Fruit fly (Drosophila melanogaster) whole organism, embryonic: ENCODE results near the gene Unc-115a.

Experiments
- Atf-2 ChIP-seq: fragments of 200-800 bp; sonication (Bioruptor generic); optimal IDR thresholded peaks from 2 replicates; lab custom pipeline; 2016; ENCODE audit warnings: missing biosample characterization, missing genetic modification characterization
- CG10147 ChIP-seq: fragments of 200-800 bp; sonication (Bioruptor generic); optimal IDR thresholded peaks from 2 replicates; lab custom pipeline; 2019; ENCODE audit warnings: missing biosample characterization, mild to moderate bottlenecking, missing genetic modification characterization, moderate library complexity
- CG10274 ChIP-seq: fragments of 200-800 bp; sonication (Bioruptor generic); optimal IDR thresholded peaks from 3 replicates; lab custom pipeline; 2017; ENCODE audit warnings: missing biosample characterization, mild to moderate bottlenecking, missing genetic modification characterization
- CG10321 ChIP-seq: fragments of 200-800 bp; sonication (Bioruptor generic); IDR thresholded peaks from 2 replicates; pipeline ENCODE4 v1.3.6; 2022; ENCODE audit warnings: missing biosample characterization, missing genetic modification characterization
- CG11398 ChIP-seq: fragments of 200-800 bp; sonication (Bioruptor generic); optimal IDR thresholded peaks from 2 replicates; lab custom pipeline; 2016; ENCODE audit warnings: missing biosample characterization, missing genetic modification characterization
- CG12744 ChIP-seq: fragments of 200-800 bp; sonication (Bioruptor generic); optimal IDR thresholded peaks from 2 replicates; lab custom pipeline; 2016; ENCODE audit warnings: missing biosample characterization, missing genetic modification characterization
- CG12942 ChIP-seq: fragments of 200-800 bp; sonication (Bioruptor generic); optimal IDR thresholded peaks from 3 replicates; lab custom pipeline; 2016; ENCODE audit warnings: missing biosample characterization, missing genetic modification characterization
- CG15073 ChIP-seq: fragments of 200-800 bp; sonication (Bioruptor generic); optimal IDR thresholded peaks from 2 replicates; lab custom pipeline; 2016; ENCODE audit warnings: missing biosample characterization, missing genetic modification characterization
- CG17328 ChIP-seq: fragments of 200-800 bp; sonication (Bioruptor generic); IDR thresholded peaks from 2 replicates; pipeline ENCODE4 v1.3.6; 2022; ENCODE audit warnings: missing biosample characterization, missing genetic modification characterization
- CG18599 ChIP-seq: fragments of 200-800 bp; sonication (Bioruptor generic); optimal IDR thresholded peaks from 3 replicates; lab custom pipeline; 2017; ENCODE audit warnings: missing biosample characterization, missing genetic modification characterization, mild to moderate bottlenecking, moderate library complexity, missing genetic modification reagents
- CG18764 ChIP-seq: fragments of 200-800 bp; sonication (Bioruptor generic); optimal IDR thresholded peaks from 3 replicates; lab custom pipeline; 2016; ENCODE audit warnings: missing biosample characterization, missing genetic modification characterization
- CG31365 ChIP-seq: fragments of 200-800 bp; sonication (Bioruptor generic); optimal IDR thresholded peaks from 2 replicates; lab custom pipeline; 2018; ENCODE audit warnings: missing biosample characterization, mild to moderate bottlenecking, missing genetic modification characterization
- CG3163 ChIP-seq: fragments of 200-800 bp; sonication (Bioruptor generic); optimal IDR thresholded peaks from 3 replicates; lab custom pipeline; 2016; ENCODE audit warnings: missing biosample characterization, missing genetic modification characterization
- CG3726 ChIP-seq: fragments of 200-800 bp; sonication (Bioruptor generic); IDR thresholded peaks from 3 replicates; pipeline ENCODE4, ENCODE4 v1.3.6; 2022; ENCODE audit warnings: missing biosample characterization, missing genetic modification characterization
- CG4282 ChIP-seq: fragments of 200-800 bp; sonication (Bioruptor generic); optimal IDR thresholded peaks from 2 replicates; lab custom pipeline; 2016; ENCODE audit warnings: missing biosample characterization, missing genetic modification characterization
- CG4328 ChIP-seq: fragments of 200-800 bp; sonication (Bioruptor generic); optimal IDR thresholded peaks from 3 replicates; lab custom pipeline; 2017; ENCODE audit warnings: missing biosample characterization, missing genetic modification reagents, missing genetic modification characterization
- CG5245 ChIP-seq: fragments of 200-800 bp; sonication (Bioruptor generic); optimal IDR thresholded peaks from 3 replicates; lab custom pipeline; 2016; ENCODE audit warnings: missing biosample characterization, missing genetic modification characterization
- CG6654 ChIP-seq: fragments of 200-800 bp; sonication (Bioruptor generic); optimal IDR thresholded peaks from 2 replicates; lab custom pipeline; 2017; ENCODE audit warnings: missing biosample characterization, mild to moderate bottlenecking, missing genetic modification characterization
- CG6765 ChIP-seq: fragments of 200-800 bp; sonication (Bioruptor generic); optimal IDR thresholded peaks from 3 replicates; lab custom pipeline; 2017; ENCODE audit warnings: missing biosample characterization, mild to moderate bottlenecking, missing genetic modification characterization
- CG8290 ChIP-seq, 3 experiments: fragments of 200-800 bp; sonication (Bioruptor generic); optimal IDR thresholded peaks; 2 replicates each; lab custom pipeline; 2016 to 2019; ENCODE audit warnings: missing biosample characterization in 3 of 3, missing genetic modification characterization in 3 of 3, mild to moderate bottlenecking in 2 of 3, moderate library complexity in 1 of 3
- CG9727 ChIP-seq: fragments of 200-800 bp; sonication (Bioruptor generic); optimal IDR thresholded peaks from 3 replicates; lab custom pipeline; 2017; ENCODE audit warnings: missing biosample characterization, mild to moderate bottlenecking, missing genetic modification characterization
- D19B ChIP-seq: fragments of 200-800 bp; sonication (Bioruptor generic); optimal IDR thresholded peaks from 2 replicates; lab custom pipeline; 2017; ENCODE audit warnings: missing biosample characterization, mild to moderate bottlenecking, missing genetic modification characterization
- ERR ChIP-seq: fragments of 200-800 bp; sonication (Bioruptor generic); optimal IDR thresholded peaks from 2 replicates; lab custom pipeline; 2016; ENCODE audit warnings: missing biosample characterization, missing genetic modification characterization
- Ets97D ChIP-seq: fragments of 200-800 bp; sonication (Bioruptor generic); optimal IDR thresholded peaks from 3 replicates; lab custom pipeline; 2016; ENCODE audit warnings: missing biosample characterization, missing genetic modification characterization
- HLH3B ChIP-seq: fragments of 200-800 bp; sonication (Bioruptor generic); IDR thresholded peaks from 2 replicates; pipeline ENCODE4 v1.3.6; 2022; ENCODE audit warnings: missing biosample characterization, missing genetic modification characterization
- HmgZ ChIP-seq: fragments of 200-800 bp; sonication (Bioruptor generic); optimal IDR thresholded peaks from 2 replicates; lab custom pipeline; 2018; ENCODE audit warnings: missing biosample characterization, mild to moderate bottlenecking, missing genetic modification characterization
- Hr51 ChIP-seq, 2 experiments: fragments of 200-800 bp; sonication (Bioruptor generic); optimal IDR thresholded peaks; 2 replicates in 1 of 2; 3 replicates in 1 of 2; lab custom pipeline; 2016 to 2018; ENCODE audit warnings: missing biosample characterization in 2 of 2, missing genetic modification characterization in 2 of 2, mild to moderate bottlenecking in 1 of 2, moderate library complexity in 1 of 2
- Hr78 ChIP-seq, 2 experiments: fragments of 200-800 bp in 1 of 2; fragments of >200 bp in 1 of 2; sonication (Bioruptor generic) in 1 of 2; optimal IDR thresholded peaks; 2 replicates each; lab custom pipeline; 2017 to 2019; ENCODE audit warnings: missing biosample characterization in 2 of 2, missing genetic modification characterization in 2 of 2, mild to moderate bottlenecking in 1 of 2, moderate library complexity in 1 of 2
- Lim3 ChIP-seq: fragments of 200-800 bp; sonication (Bioruptor generic); IDR thresholded peaks from 2 replicates; pipeline ENCODE4 v1.3.6; 2022; ENCODE audit warnings: missing biosample characterization, missing genetic modification characterization
- MBD-R2 ChIP-seq: fragments of 200-800 bp; sonication (Bioruptor generic); IDR thresholded peaks from 2 replicates; pipeline ENCODE4 v1.3.6; 2022; ENCODE audit warnings: missing biosample characterization, missing genetic modification characterization
- Med ChIP-seq: fragments of 200-800 bp; sonication (Bioruptor generic); peaks from one replicate; lab custom pipeline; 2016; ENCODE audit warnings: missing biosample characterization, missing genetic modification characterization, mild to moderate bottlenecking, inconsistent platforms, moderate library complexity
- Myb ChIP-seq: fragments of 200-800 bp; sonication (Bioruptor generic); optimal IDR thresholded peaks from 2 replicates; lab custom pipeline; 2016; ENCODE audit warnings: missing biosample characterization, missing genetic modification characterization
- NFAT ChIP-seq: fragments of 200-800 bp; sonication (Bioruptor generic); IDR thresholded peaks from 2 replicates; pipeline ENCODE4 v1.3.6; 2022; ENCODE audit warnings: missing biosample characterization, missing genetic modification characterization
- Opbp ChIP-seq: fragments of 200-800 bp; sonication (Bioruptor generic); IDR thresholded peaks from 3 replicates; pipeline ENCODE4 v1.3.6; 2022; ENCODE audit warnings: missing biosample characterization, missing genetic modification characterization; ENCODE audit not compliant: partially characterized antibody
- Scr ChIP-seq: fragments of 200-800 bp; sonication (Bioruptor generic); IDR thresholded peaks from 2 replicates; pipeline ENCODE4 v1.3.6; 2022; ENCODE audit warnings: missing biosample characterization, missing genetic modification characterization; ENCODE audit not compliant: partially characterized antibody
- ab ChIP-seq: fragments of 200-800 bp; sonication (Bioruptor generic); optimal IDR thresholded peaks from 2 replicates; lab custom pipeline; 2016; ENCODE audit warnings: missing biosample characterization, missing genetic modification characterization
- al ChIP-seq: fragments of 200-800 bp; sonication (Bioruptor generic); IDR thresholded peaks from 2 replicates; pipeline ENCODE4 v1.3.6; 2022; ENCODE audit warnings: missing biosample characterization, missing genetic modification characterization
- cad ChIP-seq: fragments of >200 bp; optimal IDR thresholded peaks from 2 replicates; lab custom pipeline; 2017; ENCODE audit warnings: missing biosample characterization, missing genetic modification characterization
- caup ChIP-seq: fragments of 200-800 bp; sonication (Bioruptor generic); optimal IDR thresholded peaks from 3 replicates; lab custom pipeline; 2017; ENCODE audit warnings: missing biosample characterization, mild to moderate bottlenecking, missing genetic modification characterization, moderate library complexity; ENCODE audit not compliant: severe bottlenecking
- chn ChIP-seq: fragments of 200-800 bp; sonication (Bioruptor generic); optimal IDR thresholded peaks from 2 replicates; lab custom pipeline; 2016; ENCODE audit warnings: missing biosample characterization, missing genetic modification characterization
- croc ChIP-seq: fragments of 200-800 bp; sonication (Bioruptor generic); conservative IDR thresholded peaks from 3 replicates; pipeline ENCODE4 v1.3.6; 2022; ENCODE audit warnings: missing biosample characterization, missing genetic modification characterization
- dpn ChIP-seq, 2 experiments: fragments of 200-800 bp; sonication (Bioruptor generic); optimal IDR thresholded peaks; 3 replicates each; lab custom pipeline; 2016; ENCODE audit warnings: missing biosample characterization in 2 of 2, missing genetic modification characterization in 2 of 2
- emc ChIP-seq: fragments of 200-800 bp; sonication (Bioruptor generic); optimal IDR thresholded peaks from 2 replicates; lab custom pipeline; 2016; ENCODE audit warnings: missing biosample characterization, missing genetic modification characterization
- gem ChIP-seq: fragments of 200-800 bp; sonication (Bioruptor generic); optimal IDR thresholded peaks from 2 replicates; lab custom pipeline; 2019; ENCODE audit warnings: missing biosample characterization, mild to moderate bottlenecking, missing genetic modification characterization, moderate library complexity
- grn ChIP-seq: fragments of 200-800 bp; sonication (Bioruptor generic); optimal IDR thresholded peaks from 3 replicates; lab custom pipeline; 2017; ENCODE audit warnings: missing biosample characterization, missing genetic modification characterization
- gro ChIP-seq: fragments of 200-800 bp; sonication (Bioruptor generic); optimal IDR thresholded peaks from 2 replicates; lab custom pipeline; 2016; ENCODE audit warnings: missing biosample characterization, missing genetic modification characterization
- onecut ChIP-seq: fragments of 200-800 bp; sonication (Bioruptor generic); IDR thresholded peaks from 2 replicates; pipeline ENCODE4 v1.3.6; 2022; ENCODE audit warnings: missing biosample characterization, missing genetic modification characterization
- phol ChIP-seq: fragments of 200-800 bp; sonication (Bioruptor generic); optimal IDR thresholded peaks from 3 replicates; lab custom pipeline; 2018; ENCODE audit warnings: missing biosample characterization, mild to moderate bottlenecking, missing genetic modification characterization, moderate library complexity
- sens-2 ChIP-seq: fragments of 200-800 bp; sonication (Bioruptor generic); IDR thresholded peaks from 2 replicates; pipeline ENCODE4 v1.3.6; 2022; ENCODE audit warnings: missing biosample characterization, missing genetic modification characterization
- slp2 ChIP-seq: fragments of 200-800 bp; sonication (Bioruptor generic); optimal IDR thresholded peaks from 2 replicates; lab custom pipeline; 2016; ENCODE audit warnings: missing biosample characterization, missing genetic modification characterization
- wdn ChIP-seq: fragments of 200-800 bp; sonication (Bioruptor generic); IDR thresholded peaks from 2 replicates; pipeline ENCODE4 v1.3.6; 2022; ENCODE audit warnings: missing biosample characterization, missing genetic modification characterization

Gene Unc-115a

dm6 chr3R:9710886-9711285, 5.7 kb upstream of the Unc-115a start, which contains the start of the genes trbd and dmt (continued):
- TF ChIP-seq CG31365 (tag; lab: Kevin White, UChicago) (no peak), NFAT (no peak), gem (tag; lab: Kevin White, UChicago) (no peak), Ets97D (GFP tag; lab: Kevin White, UChicago) (peak; percentile 94), Opbp (GFP tag; lab: Robert Waterston, UW) (no peak), chn (GFP tag; lab: Kevin White, UChicago) (peak; percentile 75), Med (peak; percentile 98), Scr (GFP tag; lab: Robert Waterston, UW) (no peak), cad (no peak), croc (GFP tag; lab: Robert Waterston, UW) (0 out of 3 replicates have a peak, but pooled peaks have one; percentile 13), CG10274 (GFP tag; lab: Kevin White, UChicago) (no peak), Hr51 (GFP tag; optimal IDR thresholded peaks at IDR 0.05; lab: Kevin White, UChicago) (peak in 1 of 2 experiments; percentile 74), CG3726 (no peak), ERR (GFP tag; lab: Kevin White, UChicago) (peak; percentile 55), CG5245 (GFP tag; lab: Kevin White, UChicago) (peak; percentile 28), CG4328 (GFP tag; lab: Kevin White, UChicago) (no peak), CG8290 (GFP tag; optimal IDR thresholded peaks at IDR 0.05; lab: Kevin White, UChicago) (peak; percentile 67), CG8290 (tag; optimal IDR thresholded peaks at IDR 0.05; lab: Kevin White, UChicago) (no peak), HLH3B (GFP tag; lab: Robert Waterston, UW) (no peak), wdn (GFP tag; lab: Robert Waterston, UW) (no peak), slp2 (GFP tag; lab: Kevin White, UChicago) (peak; percentile 39), dpn (GFP tag; optimal IDR thresholded peaks at IDR 0.05; lab: Kevin White, UChicago) (peak in 1 of 2 experiments; percentile 74), ab (GFP tag; lab: Kevin White, UChicago) (no peak), emc (GFP tag; lab: Kevin White, UChicago) (no peak), Atf-2 (GFP tag; lab: Kevin White, UChicago) (peak; percentile 17), caup (GFP tag; lab: Kevin White, UChicago) (no peak), CG18599 (GFP tag; lab: Kevin White, UChicago) (no peak), CG6765 (GFP tag; lab: Kevin White, UChicago) (no peak), D19B (GFP tag; lab: Kevin White, UChicago) (no peak), onecut (GFP tag; lab: Robert Waterston, UW) (peak; percentile 28), MBD-R2 (no peak), grn (no peak), HmgZ (tag; lab: Kevin White, UChicago) (peak; percentile 88), CG10147 (GFP tag; lab: Kevin White, UChicago) (no peak), CG3163 (GFP tag; lab: Kevin White, UChicago) (peak; percentile 62), phol (peak; percentile 99), CG12942 (GFP tag; lab: Kevin White, UChicago) (peak; percentile 23), gro (GFP tag; lab: Kevin White, UChicago) (peak; percentile 89), CG10321 (GFP tag; lab: Robert Waterston, UW) (no peak), CG4282 (peak; percentile 57), CG15073 (no peak), al (GFP tag; lab: Robert Waterston, UW) (no peak), CG9727 (GFP tag; lab: Kevin White, UChicago) (peak; percentile 30), CG12744 (GFP tag; lab: Kevin White, UChicago) (no peak), Myb (GFP tag; lab: Kevin White, UChicago) (peak; percentile 78), CG18764 (GFP tag; lab: Kevin White, UChicago) (peak; percentile 22), CG6654 (no peak), sens-2 (GFP tag; lab: Robert Waterston, UW) (no peak), Lim3 (GFP tag; lab: Robert Waterston, UW) (no peak), CG11398 (GFP tag; lab: Kevin White, UChicago) (peak; percentile 50), CG17328 (no peak), Hr78 (GFP tag; optimal IDR thresholded peaks at IDR 0.05; lab: Kevin White, UChicago) (no peak)
